Worm (Caenorhabditis elegans) whole organism, midembryonic: Measurements from ENCODE around the gene B0507.3.
"Not testable (repeated sequence)": the region's sequence is repeated elsewhere in the genome, so short reads cannot be mapped to it uniquely, and the experiment has no call there.

Experiments used
- T22C8.4 ChIP-seq: fragments of 200-800 bp; sonication (Bioruptor generic); IDR thresholded peaks from 2 replicates; pipeline ENCODE4 v1.3.6; 2022; ENCODE audit warnings: missing genetic modification characterization, missing compliant biosample characterization
- cog-1 ChIP-seq: sonication (generic microtip); optimal IDR thresholded peaks from 2 replicates; lab custom pipeline; 2016; ENCODE audit warnings: missing genetic modification characterization, missing compliant biosample characterization
- flt-1 ChIP-seq: fragments of 200-800 bp; sonication (Bioruptor generic); IDR thresholded peaks from 2 replicates; pipeline ENCODE4 v1.3.6; 2022; ENCODE audit warnings: missing genetic modification characterization, missing compliant biosample characterization
- klf-2 ChIP-seq: fragments of 200-800 bp; sonication (Bioruptor generic); conservative IDR thresholded peaks from 2 replicates; pipeline ENCODE4 v1.3.6; 2022; ENCODE audit warnings: missing genetic modification reagents, missing genetic modification characterization, missing compliant biosample characterization
- med-1 ChIP-seq: sonication (generic microtip); optimal IDR thresholded peaks from 2 replicates; lab custom pipeline; 2017; ENCODE audit warnings: missing genetic modification characterization, mild to moderate bottlenecking, missing compliant biosample characterization, antibody characterized with exemption, missing genetic modification reagents; ENCODE audit not compliant: insufficient read depth
- ref-1 ChIP-seq: fragments of 200-800 bp; sonication (Bioruptor generic); conservative IDR thresholded peaks from 2 replicates; pipeline ENCODE4 v1.3.6; 2022; ENCODE audit warnings: missing genetic modification reagents, missing genetic modification characterization, missing compliant biosample characterization
- tab-1 ChIP-seq: fragments of 200-800 bp; sonication (Bioruptor generic); IDR thresholded peaks from 2 replicates; pipeline ENCODE4 v1.3.6; 2022; ENCODE audit warnings: missing genetic modification characterization, missing compliant biosample characterization
- ztf-23 ChIP-seq: fragments of 200-800 bp; sonication (Bioruptor generic); IDR thresholded peaks from 2 replicates; pipeline ENCODE4 v1.3.6; 2022; ENCODE audit warnings: missing genetic modification reagents, missing genetic modification characterization, missing compliant biosample characterization
- ztf-29 ChIP-seq: fragments of 200-800 bp; sonication (Bioruptor generic); IDR thresholded peaks from 2 replicates; pipeline ENCODE4 v1.3.6; 2022; ENCODE audit warnings: missing genetic modification reagents, missing genetic modification characterization, missing compliant biosample characterization

Gene B0507.3

DNA sequence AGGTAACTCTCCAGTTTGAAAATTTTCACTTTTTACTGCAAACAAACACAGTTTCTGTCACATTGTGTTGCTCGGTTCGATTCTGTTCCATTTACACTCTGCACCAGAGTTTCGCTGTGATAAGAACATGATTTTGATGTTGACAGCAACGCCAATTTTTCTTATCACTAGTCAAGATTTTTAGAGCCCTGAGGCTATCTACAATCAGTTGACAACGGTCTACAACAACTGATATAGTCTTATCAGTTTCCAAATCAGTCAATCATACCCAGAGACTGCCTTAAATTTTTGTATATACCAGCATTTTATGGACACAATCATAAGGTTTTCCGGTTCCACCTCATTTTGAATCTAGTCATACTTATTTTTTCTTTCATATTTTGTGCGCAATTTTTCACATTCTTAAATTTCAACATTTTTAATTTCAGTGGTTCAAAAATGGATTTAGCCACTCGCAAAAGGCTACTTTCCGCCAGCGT lies at the start of gene B0507.3:
TSS of gene B0507.3 (plus strand) at position 429 of the 479 bp plus-strand sequence.
- no peak for TF ChIP-seq T22C8.4 (GFP tag; lab: Robert Waterston, UW)
- TF ChIP-seq ztf-23 (GFP tag; lab: Robert Waterston, UW), result no peak
- TF ChIP-seq med-1 (GFP tag; lab: Kevin White, UChicago), result no peak
- TF ChIP-seq ref-1 (GFP tag; lab: Robert Waterston, UW), result no peak
- no peak for TF ChIP-seq tab-1
- TF ChIP-seq klf-2, result no peak
- TF ChIP-seq cog-1, result no peak
- TF ChIP-seq flt-1, result no peak
- TF ChIP-seq ztf-29 (GFP tag; lab: Robert Waterston, UW), result no peak

ce11 chrV:8722160-8722559 lies 46.5 kb upstream of the B0507.3 start, which contains the start of gene ZC196.8:
Gene ZC196.8, minus strand, starts transcription at chrV:8722260.
- TF ChIP-seq med-1 (GFP tag; lab: Kevin White, UChicago); flt-1; T22C8.4 (GFP tag; lab: Robert Waterston, UW): not testable (repeated sequence)

- TF ChIP-seq ref-1 (GFP tag; lab: Robert Waterston, UW); ztf-29 (GFP tag; lab: Robert Waterston, UW); flt-1: not testable (repeated sequence)
These were observed 42.5 kb upstream of the B0507.3 start, which contains the start of gene droe-8 for ce11 chrV:8726228-8726627. Gene droe-8, plus strand, starts transcription at chrV:8726528.

DNA sequence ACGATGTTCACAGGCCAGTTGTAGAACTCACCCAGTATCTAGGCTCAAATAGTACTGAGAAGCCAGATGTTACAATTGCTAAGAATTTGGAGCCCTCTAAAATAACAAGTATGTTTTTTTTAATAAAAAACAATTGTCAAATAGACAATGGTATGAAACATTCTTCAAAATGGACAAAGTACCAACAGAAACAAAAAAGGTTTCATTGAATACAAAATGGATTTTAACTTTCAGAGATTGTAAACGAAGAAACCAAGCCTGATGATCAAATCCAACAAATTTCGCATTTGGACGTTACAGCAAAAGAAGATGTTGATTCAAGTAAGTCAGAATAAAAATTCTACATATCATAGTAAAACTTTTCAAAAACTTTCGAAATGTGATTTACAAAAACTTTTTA lies 41.6 kb upstream of the B0507.3 start, which contains the start of gene ZC196.9:
TSS of gene ZC196.9 (minus strand) at position 101 of the 400 bp plus-strand sequence.
- TF ChIP-seq ref-1 (GFP tag; lab: Robert Waterston, UW), result no peak

- TF ChIP-seq ztf-29 (GFP tag; lab: Robert Waterston, UW) (no peak), med-1 (GFP tag; lab: Kevin White, UChicago) (no peak), ztf-23 (GFP tag; lab: Robert Waterston, UW) (no peak), ref-1 (GFP tag; lab: Robert Waterston, UW) (no peak), flt-1 (no peak), cog-1 (no peak), T22C8.4 (GFP tag; lab: Robert Waterston, UW) (no peak), tab-1 (no peak), klf-2 (no peak)
These were observed 39.6 kb upstream of the B0507.3 start, which contains the start of gene ZC196.5 for ce11 chrV:8729100-8729499. Gene ZC196.5, plus strand, starts transcription at chrV:8729400.

ce11 chrV:8730991-8731390 lies 37.7 kb upstream of the B0507.3 start:
- TF ChIP-seq klf-2 (no peak), T22C8.4 (GFP tag; lab: Robert Waterston, UW) (no peak), med-1 (GFP tag; lab: Kevin White, UChicago) (no peak), ztf-23 (GFP tag; lab: Robert Waterston, UW) (no peak), tab-1 (no peak), flt-1 (no peak), ref-1 (GFP tag; lab: Robert Waterston, UW) (no peak), ztf-29 (GFP tag; lab: Robert Waterston, UW) (no peak), cog-1 (no peak)

ce11 chrV:8732934-8733333 lies 35.8 kb upstream of the B0507.3 start, which contains the start of gene ZC196.4:
Gene ZC196.4, plus strand, starts transcription at chrV:8733106.
- no peak for TF ChIP-seq cog-1
- TF ChIP-seq T22C8.4 (GFP tag; lab: Robert Waterston, UW), result no peak
- TF ChIP-seq ztf-23 (GFP tag; lab: Robert Waterston, UW), result no peak
- no peak for TF ChIP-seq ref-1 (GFP tag; lab: Robert Waterston, UW)
- TF ChIP-seq klf-2, result no peak
- no peak for TF ChIP-seq med-1 (GFP tag; lab: Kevin White, UChicago)
- TF ChIP-seq flt-1, result no peak
- TF ChIP-seq tab-1, result no peak

- TF ChIP-seq ztf-29 (GFP tag; lab: Robert Waterston, UW) (no peak), ref-1 (GFP tag; lab: Robert Waterston, UW) (no peak), med-1 (GFP tag; lab: Kevin White, UChicago) (no peak), tab-1 (no peak), T22C8.4 (GFP tag; lab: Robert Waterston, UW) (no peak)
These were observed 32.3 kb upstream of the B0507.3 start, which contains the start of gene ZC196.3 for ce11 chrV:8736369-8736768. Gene ZC196.3, plus strand, starts transcription at chrV:8736669.

DNA sequence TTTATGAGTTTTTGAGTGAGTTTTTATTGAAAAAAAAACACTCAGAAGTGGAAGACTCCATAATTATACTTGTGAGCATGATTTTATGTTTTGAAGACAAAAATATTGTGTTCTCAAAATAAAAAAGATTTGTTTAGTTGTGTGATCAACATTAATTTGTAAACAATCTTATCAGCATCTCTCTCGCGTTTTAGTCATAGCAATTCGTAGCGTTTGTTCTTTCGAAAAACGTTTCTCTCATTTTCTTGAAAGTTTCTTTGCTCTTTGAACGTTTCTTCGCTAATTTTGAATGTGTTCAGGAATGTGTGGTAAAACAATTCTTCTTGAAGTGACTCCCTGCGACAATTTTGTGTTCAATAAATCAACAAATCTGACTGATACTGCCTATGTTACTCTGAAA lies 29.6 kb upstream of the B0507.3 start, which contains the start of gene ZC196.2:
TSS of gene ZC196.2 (plus strand) at position 301 of the 400 bp plus-strand sequence.
- TF ChIP-seq cog-1 (no peak), ztf-29 (GFP tag; lab: Robert Waterston, UW) (no peak), flt-1 (no peak), klf-2 (no peak), T22C8.4 (GFP tag; lab: Robert Waterston, UW) (no peak), tab-1 (no peak), ztf-23 (GFP tag; lab: Robert Waterston, UW) (no peak), ref-1 (GFP tag; lab: Robert Waterston, UW) (no peak), med-1 (GFP tag; lab: Kevin White, UChicago) (no peak)

ce11 chrV:8745858-8746257 lies 22.9 kb upstream of the B0507.3 start, which contains the start of gene B0507.6:
Gene B0507.6, plus strand, starts transcription at chrV:8746158.
- TF ChIP-seq tab-1, result no peak
- TF ChIP-seq klf-2, result no peak
- TF ChIP-seq T22C8.4 (GFP tag; lab: Robert Waterston, UW), result no peak
- TF ChIP-seq ref-1 (GFP tag; lab: Robert Waterston, UW), result no peak
- no peak for TF ChIP-seq flt-1
- TF ChIP-seq ztf-29 (GFP tag; lab: Robert Waterston, UW), result no peak
- no peak for TF ChIP-seq med-1 (GFP tag; lab: Kevin White, UChicago)
- TF ChIP-seq cog-1, result no peak
- no peak for TF ChIP-seq ztf-23 (GFP tag; lab: Robert Waterston, UW)
